Fruit fly (Drosophila melanogaster) S2 (cell line): ENCODE data around the gene bard.

ENCODE experiments used
- CG8478 ChIP-seq: fragments of >200 bp; optimal IDR thresholded peaks from 2 replicates; lab custom pipeline; 2018
- CTCF ChIP-seq, 2 experiments: fragments of >200 bp; optimal IDR thresholded peaks; 2 replicates each; lab custom pipeline; 2018

- TF ChIP-seq CG8478 (lab: Kevin White, UChicago) (no peak), CTCF (optimal IDR thresholded peaks at IDR 0.05; lab: Kevin White, UChicago) (no peak)
These were observed 34.0 kb downstream of the bard start for dm6 chr3R:18114834-18115233.
